Worm (Caenorhabditis elegans) whole organism, L2 larva: ENCODE measurements around the gene F59H6.14.

ENCODE experiments used
- F13H6.1 ChIP-seq: sonication (generic microtip); optimal IDR thresholded peaks from 2 replicates; lab custom pipeline; 2016; ENCODE audit warnings: missing genetic modification characterization, missing compliant biosample characterization
- R02D3.7 ChIP-seq: fragments of 150-350 bp; optimal IDR thresholded peaks from 2 replicates; lab custom pipeline; 2014; ENCODE audit warnings: missing biosample characterization, missing genetic modification characterization
- elt-1 ChIP-seq: fragments of 150-350 bp; optimal IDR thresholded peaks from 2 replicates; lab custom pipeline; 2014; ENCODE audit warnings: missing biosample characterization, missing genetic modification characterization
- gmeb-1 ChIP-seq: fragments of 150-350 bp; optimal IDR thresholded peaks from 2 replicates; lab custom pipeline; 2014; ENCODE audit warnings: missing biosample characterization, missing genetic modification characterization
- lin-11 ChIP-seq: fragments of 150-350 bp; sonication (generic microtip); optimal IDR thresholded peaks from 2 replicates; lab custom pipeline; 2014; ENCODE audit warnings: missing biosample characterization, missing genetic modification characterization, inconsistent platforms, mixed read lengths
- mdl-1 ChIP-seq, 2 experiments: fragments of 150-350 bp in 1 of 2; sonication (generic microtip) in 1 of 2; optimal IDR thresholded peaks; 2 replicates each; lab custom pipeline; 2017; ENCODE audit warnings: missing biosample characterization in 2 of 2, missing genetic modification characterization in 2 of 2
- nhr-10 ChIP-seq: sonication (generic microtip); optimal IDR thresholded peaks from 2 replicates; lab custom pipeline; 2017; ENCODE audit warnings: missing biosample characterization, missing genetic modification characterization
- nhr-11 ChIP-seq: fragments of 150-350 bp; optimal IDR thresholded peaks from 2 replicates; lab custom pipeline; 2014; ENCODE audit warnings: missing biosample characterization, missing genetic modification characterization
- nhr-129 ChIP-seq: fragments of 150-350 bp; optimal IDR thresholded peaks from 2 replicates; lab custom pipeline; 2014; ENCODE audit warnings: missing biosample characterization, missing genetic modification characterization
- nhr-25 ChIP-seq: fragments of 150-350 bp; sonication (generic microtip); optimal IDR thresholded peaks from 3 replicates; lab custom pipeline; 2014; ENCODE audit warnings: missing biosample characterization, missing genetic modification characterization
- nhr-77 ChIP-seq: fragments of 150-350 bp; optimal IDR thresholded peaks from 2 replicates; lab custom pipeline; 2014; ENCODE audit warnings: missing biosample characterization, missing genetic modification characterization
- snpc-4 ChIP-seq: fragments of 150-350 bp; optimal IDR thresholded peaks from 2 replicates; lab custom pipeline; 2014; ENCODE audit warnings: missing biosample characterization, missing genetic modification characterization
- unc-39 ChIP-seq: fragments of 150-350 bp; optimal IDR thresholded peaks from 2 replicates; lab custom pipeline; 2014; ENCODE audit warnings: missing biosample characterization, missing genetic modification characterization
- unc-55 ChIP-seq: fragments of 150-350 bp; sonication (generic microtip); optimal IDR thresholded peaks from 3 replicates; lab custom pipeline; 2014; ENCODE audit warnings: missing biosample characterization, missing genetic modification reagents, missing genetic modification characterization
- unc-62 ChIP-seq: fragments of 150-350 bp; optimal IDR thresholded peaks from 2 replicates; lab custom pipeline; 2014; ENCODE audit warnings: missing biosample characterization, missing genetic modification reagents, missing genetic modification characterization

The F59H6.14 gene

ce11 chrII:2083726-2084179 is 50.4 kb downstream of the F59H6.14 start, which contains the start of the genes T16A1.5 and fbxc-49:
TSS of gene T16A1.5 (minus strand) at chrII:2083826.
TSS of gene fbxc-49 (plus strand) at chrII:2084129.
- TF ChIP-seq elt-1 (tag; lab: Kevin White, UChicago) (no peak), gmeb-1 (no peak), nhr-25 (no peak), nhr-11 (tag; lab: Kevin White, UChicago) (no peak), nhr-77 (tag; lab: Kevin White, UChicago) (no peak), snpc-4 (tag; lab: Kevin White, UChicago) (no peak), mdl-1 (tag; optimal IDR thresholded peaks at IDR 0.05; lab: Kevin White, UChicago) (no peak), R02D3.7 (tag; lab: Kevin White, UChicago) (no peak), F13H6.1 (no peak), nhr-10 (tag; lab: Kevin White, UChicago) (no peak), nhr-129 (tag; lab: Kevin White, UChicago) (no peak), unc-55 (no peak), unc-39 (tag; lab: Kevin White, UChicago) (no peak), unc-62 (GFP tag; lab: Kevin White, UChicago) (no peak), lin-11 (no peak)
- TF ChIP-seq, all 48 proteins: peak for 0
